Fruit fly (Drosophila melanogaster): ENCODE data around the gene Cep164.

Gene Cep164

dm6 chrX:15982844-15983243, at the start of gene Cep164:
Cep164 (minus strand) TSS chrX:15982944.
- TF ChIP-seq cyc (GFP tag; optimal IDR thresholded peaks at IDR 0.05) (no peak), CG6808 (GFP tag; optimal IDR thresholded peaks at IDR 0.05) (no peak), Sox102F (GFP tag; optimal IDR thresholded peaks at IDR 0.05) (no peak), spab (GFP tag; optimal IDR thresholded peaks at IDR 0.05) (no peak), lz (GFP tag; optimal IDR thresholded peaks at IDR 0.05) (no peak), Gug (GFP tag; IDR thresholded peaks at IDR 0.05) (no peak), CG8119 (GFP tag; IDR thresholded peaks at IDR 0.05) (no peak), Hr39 (GFP tag; optimal IDR thresholded peaks at IDR 0.05) (no peak), Hr38 (GFP tag; optimal IDR thresholded peaks at IDR 0.05) (no peak), achi (GFP tag; optimal IDR thresholded peaks at IDR 0.05) (no peak)

- no peak for TF ChIP-seq CG4318 (GFP tag; optimal IDR thresholded peaks at IDR 0.05)
Measured at dm6 chrX:16008814-16009213, 26.1 kb upstream of the Cep164 start, which contains the start of gene Muc14A. Muc14A (plus strand) TSS chrX:16009114.

dm6 chrX:16005551-16006197, 22.9 kb upstream of the Cep164 start, which contains the start of the genes vap and CG12698:
vap (minus strand) TSS chrX:16005812.
CG12698 (plus strand) TSS chrX:16006147.
- TF ChIP-seq lz (GFP tag; optimal IDR thresholded peaks at IDR 0.05) (peak; percentile 8), Smox (GFP tag; optimal IDR thresholded peaks at IDR 0.05) (no peak), Eip78C (GFP tag) (peak; percentile 76), achi (GFP tag; optimal IDR thresholded peaks at IDR 0.05) (no peak), svp (GFP tag) (peak; percentile 47), CG11294 (GFP tag; IDR thresholded peaks at IDR 0.05) (no peak), topi (GFP tag; optimal IDR thresholded peaks at IDR 0.05) (peak; percentile 6), esn (GFP tag; optimal IDR thresholded peaks at IDR 0.05) (peak; percentile 12), Sox14 (GFP tag; optimal IDR thresholded peaks at IDR 0.05) (peak; percentile 10), ss (GFP tag; optimal IDR thresholded peaks at IDR 0.05) (no peak), fkh (GFP tag; optimal IDR thresholded peaks at IDR 0.05) (no peak), Gug (GFP tag; IDR thresholded peaks at IDR 0.05) (no peak)

- no peak for TF ChIP-seq eg (GFP tag; IDR thresholded peaks at IDR 0.05)
Measured at dm6 chrX:16005066-16005465, 22.3 kb upstream of the Cep164 start.

- TF ChIP-seq CG11902 (GFP tag; optimal IDR thresholded peaks at IDR 0.05) (no peak), CG10631 (GFP tag; optimal IDR thresholded peaks at IDR 0.05) (no peak), Hr38 (GFP tag; optimal IDR thresholded peaks at IDR 0.05) (no peak), dac (GFP tag; optimal IDR thresholded peaks at IDR 0.05) (no peak), pdm3 (GFP tag; optimal IDR thresholded peaks at IDR 0.05) (no peak), eg (GFP tag; IDR thresholded peaks at IDR 0.05) (no peak), CG8319 (GFP tag; optimal IDR thresholded peaks at IDR 0.05) (no peak), Eip78C (GFP tag) (peak; percentile 21)
Measured at dm6 chrX:15996831-15997230, 14.1 kb upstream of the Cep164 start, which contains the start of gene CG8939. CG8939 (plus strand) TSS chrX:15997016.

dm6 chrX:15992527-15992897, 9.8 kb upstream of the Cep164 start:
- no peak for TF ChIP-seq eg (GFP tag; IDR thresholded peaks at IDR 0.05)
- TF ChIP-seq Eip78C (GFP tag): peak; percentile 60
- no peak for TF ChIP-seq lz (GFP tag; optimal IDR thresholded peaks at IDR 0.05)

dm6 chrX:15991618-15992526, 9.1 kb upstream of the Cep164 start, which contains the start of the genes CG46312, eIF5 and exd:
CG46312 (minus strand) TSS chrX:15991974.
eIF5 (minus strand) TSS chrX:15991974.
exd (plus strand) TSS chrX:15992468.
- TF ChIP-seq pdm3 (GFP tag; optimal IDR thresholded peaks at IDR 0.05) (no peak), dac (GFP tag; optimal IDR thresholded peaks at IDR 0.05) (no peak), CG1621 (tag; optimal IDR thresholded peaks at IDR 0.05) (no peak), CG6163 (GFP tag; IDR thresholded peaks at IDR 0.05) (no peak), fd85E (GFP tag; optimal IDR thresholded peaks at IDR 0.05) (no peak), CG3919 (GFP tag; optimal IDR thresholded peaks at IDR 0.05) (no peak), CG6792 (GFP tag; optimal IDR thresholded peaks at IDR 0.05) (no peak), CG32006 (GFP tag; optimal IDR thresholded peaks at IDR 0.05) (no peak), CG4318 (GFP tag; optimal IDR thresholded peaks at IDR 0.05) (no peak), Hr38 (GFP tag; optimal IDR thresholded peaks at IDR 0.05) (no peak), CG8119 (GFP tag; IDR thresholded peaks at IDR 0.05) (no peak), Gug (GFP tag; IDR thresholded peaks at IDR 0.05) (no peak), Ets21C (GFP tag; optimal IDR thresholded peaks at IDR 0.05) (no peak), Eip78C (GFP tag) (peak; percentile 21), Blimp-1 (GFP tag; optimal IDR thresholded peaks at IDR 0.05) (no peak), CG10669 (GFP tag; optimal IDR thresholded peaks at IDR 0.05) (no peak), Ets96B (tag; optimal IDR thresholded peaks at IDR 0.05) (no peak), ss (GFP tag; optimal IDR thresholded peaks at IDR 0.05) (no peak)

All from whole organism, prepupa.